Worm (Caenorhabditis elegans): Measurements from ENCODE around the gene pqn-63.
A peak's percentile ranks its signal among the peaks of the same experiment; 100 is the strongest.

pqn-63 gene

DNA sequence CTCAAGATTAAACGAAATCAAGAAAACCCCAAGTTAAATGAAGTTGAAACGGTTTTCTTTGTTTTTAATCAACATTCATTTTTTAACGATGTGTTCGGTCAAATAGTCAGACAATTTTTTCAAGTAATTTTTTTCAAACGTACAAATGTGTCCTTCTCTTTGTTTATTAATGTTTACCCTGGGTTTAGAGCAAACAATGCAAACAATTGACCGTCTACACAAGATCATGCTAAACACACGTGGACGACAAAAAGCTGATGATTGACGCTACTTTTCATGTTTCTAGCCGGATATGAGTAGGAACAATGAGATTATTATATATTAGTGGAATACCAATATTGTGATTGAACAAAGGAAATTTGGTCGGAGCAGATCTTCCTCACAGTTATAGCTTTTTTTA is 5.6 kb downstream of the pqn-63 start:
- TF ChIP-seq flt-1 (GFP tag; IDR thresholded peaks at IDR 0.05) (no peak), ztf-29 (GFP tag; IDR thresholded peaks at IDR 0.05) (no peak), tab-1 (GFP tag; IDR thresholded peaks at IDR 0.05) (no peak), klf-2 (GFP tag; conservative IDR thresholded peaks at IDR 0.05) (no peak), cog-1 (tag; optimal IDR thresholded peaks at IDR 0.05) (no peak), ref-1 (GFP tag; conservative IDR thresholded peaks at IDR 0.05) (no peak), med-1 (GFP tag; optimal IDR thresholded peaks at IDR 0.05; ENCODE audit: insufficient read depth) (no peak), ztf-23 (GFP tag; IDR thresholded peaks at IDR 0.05) (no peak), T22C8.4 (GFP tag; IDR thresholded peaks at IDR 0.05) (no peak)

ce11 chrV:9622338-9622737 is 6.5 kb downstream of the pqn-63 start:
- 0 out of 2 replicates have a peak, but pooled peaks have one; percentile 30 for TF ChIP-seq ztf-23 (GFP tag; IDR thresholded peaks at IDR 0.05)

DNA sequence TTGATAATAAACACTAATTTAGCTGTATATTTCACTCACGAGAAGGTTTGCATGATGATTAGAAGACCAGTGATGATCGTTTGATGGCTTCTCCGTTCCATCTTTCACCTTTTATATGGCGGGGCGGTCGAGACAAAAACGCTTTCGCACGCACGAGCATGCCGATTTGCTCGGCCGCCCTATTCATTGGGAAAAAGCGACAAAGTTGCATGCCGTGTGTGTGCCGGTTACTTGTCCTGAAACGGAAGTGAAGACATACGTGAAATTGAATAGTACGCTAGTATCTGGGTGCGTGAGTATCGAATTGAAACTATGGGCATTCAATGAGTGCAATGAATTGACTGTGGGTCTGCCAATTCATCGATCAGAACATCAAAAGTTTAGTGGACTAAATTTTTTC is 7.0 kb downstream of the pqn-63 start, which contains the start of gene idpc-5:
Gene idpc-5, minus strand, starts transcription at position 101 of the 400 bp plus-strand sequence.
- TF ChIP-seq med-1 (GFP tag; optimal IDR thresholded peaks at IDR 0.05; ENCODE audit: insufficient read depth) (no peak), T22C8.4 (GFP tag; IDR thresholded peaks at IDR 0.05) (no peak), cog-1 (tag; optimal IDR thresholded peaks at IDR 0.05) (no peak), ref-1 (GFP tag; conservative IDR thresholded peaks at IDR 0.05) (no peak), tab-1 (GFP tag; IDR thresholded peaks at IDR 0.05) (no peak), flt-1 (GFP tag; IDR thresholded peaks at IDR 0.05) (no peak), ztf-29 (GFP tag; IDR thresholded peaks at IDR 0.05) (no peak), ztf-23 (GFP tag; IDR thresholded peaks at IDR 0.05) (no peak), klf-2 (GFP tag; conservative IDR thresholded peaks at IDR 0.05) (no peak)

DNA sequence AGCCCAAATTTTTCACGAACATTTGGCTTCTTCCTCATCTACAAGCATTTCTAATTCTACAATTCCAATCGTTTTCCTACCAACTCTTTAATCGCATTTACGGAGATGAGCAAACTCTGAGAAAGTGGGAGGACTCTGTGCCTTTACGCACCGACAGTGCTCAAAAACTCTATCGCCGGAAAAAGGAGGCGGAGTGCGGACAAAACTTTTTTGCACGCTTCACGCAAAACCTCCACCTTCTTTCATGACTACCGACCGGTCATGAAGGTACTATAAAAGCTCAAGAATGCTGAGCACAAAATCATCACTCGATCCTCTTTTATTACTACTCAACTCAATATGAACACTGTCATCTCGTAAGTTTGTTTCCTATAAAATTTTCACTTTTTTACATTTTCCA is 9.3 kb downstream of the pqn-63 start, which contains the start of gene idpc-4:
Gene idpc-4, plus strand, starts transcription at position 301 of the 400 bp plus-strand sequence.
- TF ChIP-seq ztf-29 (GFP tag; IDR thresholded peaks at IDR 0.05) (no peak), T22C8.4 (GFP tag; IDR thresholded peaks at IDR 0.05) (no peak), flt-1 (GFP tag; IDR thresholded peaks at IDR 0.05) (no peak), ref-1 (GFP tag; conservative IDR thresholded peaks at IDR 0.05) (no peak), cog-1 (tag; optimal IDR thresholded peaks at IDR 0.05) (no peak), klf-2 (GFP tag; conservative IDR thresholded peaks at IDR 0.05) (no peak), med-1 (GFP tag; optimal IDR thresholded peaks at IDR 0.05; ENCODE audit: insufficient read depth) (no peak), ztf-23 (GFP tag; IDR thresholded peaks at IDR 0.05) (no peak), tab-1 (GFP tag; IDR thresholded peaks at IDR 0.05) (no peak)

DNA sequence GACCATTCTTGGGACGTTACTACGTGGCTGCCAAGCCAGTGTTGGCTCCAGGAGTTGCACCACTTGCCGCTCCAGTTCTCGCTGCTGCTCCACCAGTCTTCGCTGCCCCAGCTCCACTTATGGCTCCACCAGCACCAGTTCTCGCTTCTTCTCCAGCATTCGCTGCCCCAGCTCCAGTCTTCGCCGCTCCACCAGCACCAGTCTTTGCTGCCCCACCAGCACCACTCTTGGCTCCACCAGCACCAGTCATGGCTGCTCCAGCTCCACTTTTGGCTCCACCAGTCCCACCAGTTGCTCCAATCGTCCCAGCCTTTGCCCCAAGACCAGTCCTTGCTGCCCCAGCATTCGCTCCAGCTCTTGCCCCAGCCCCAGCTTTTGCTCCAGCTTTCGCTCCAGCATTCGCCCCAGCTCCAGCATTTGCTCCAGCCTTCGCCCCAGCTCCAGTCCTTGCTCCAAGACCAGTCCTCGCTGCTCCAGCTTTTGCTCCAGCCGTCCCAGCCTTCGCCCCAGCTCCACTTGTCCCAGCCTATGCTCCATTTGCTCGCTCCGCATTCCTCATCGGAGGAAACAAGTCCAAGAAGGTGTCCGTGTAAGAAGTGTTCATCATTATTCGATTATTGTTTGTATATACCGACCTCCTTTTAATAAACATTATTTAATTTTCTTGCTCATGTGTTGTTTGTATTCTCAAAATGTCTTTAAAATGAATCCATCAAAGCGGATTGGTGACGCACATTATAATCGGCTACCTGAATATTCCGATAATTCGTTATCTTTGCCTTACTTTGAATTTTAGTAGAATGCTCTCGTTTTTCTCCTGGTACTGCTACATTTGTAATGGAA is 10.0 kb downstream of the pqn-63 start, which contains the start of gene T06E4.7:
Gene T06E4.7, plus strand, starts transcription at position 793 of the 843 bp plus-strand sequence.
- no peak for TF ChIP-seq flt-1 (GFP tag; IDR thresholded peaks at IDR 0.05)
- TF ChIP-seq tab-1 (GFP tag; IDR thresholded peaks at IDR 0.05): no peak; the same call in 1 of the 2 replicates
- no peak for TF ChIP-seq cog-1 (tag; optimal IDR thresholded peaks at IDR 0.05)
- TF ChIP-seq med-1 (GFP tag; optimal IDR thresholded peaks at IDR 0.05; ENCODE audit: insufficient read depth): no peak
- TF ChIP-seq T22C8.4 (GFP tag; IDR thresholded peaks at IDR 0.05): no peak
- no peak for TF ChIP-seq klf-2 (GFP tag; conservative IDR thresholded peaks at IDR 0.05)

ce11 chrV:9628603-9629002 is 12.8 kb downstream of the pqn-63 start:
- no peak for TF ChIP-seq ref-1 (GFP tag; conservative IDR thresholded peaks at IDR 0.05)

- TF ChIP-seq ref-1 (GFP tag; conservative IDR thresholded peaks at IDR 0.05) (no peak), tab-1 (GFP tag; IDR thresholded peaks at IDR 0.05) (no peak), ztf-29 (GFP tag; IDR thresholded peaks at IDR 0.05) (no peak), cog-1 (tag; optimal IDR thresholded peaks at IDR 0.05) (no peak), klf-2 (GFP tag; conservative IDR thresholded peaks at IDR 0.05) (no peak), flt-1 (GFP tag; IDR thresholded peaks at IDR 0.05) (no peak), med-1 (GFP tag; optimal IDR thresholded peaks at IDR 0.05; ENCODE audit: insufficient read depth) (no peak), T22C8.4 (GFP tag; IDR thresholded peaks at IDR 0.05) (no peak), ztf-23 (GFP tag; IDR thresholded peaks at IDR 0.05) (no peak)
Observed at ce11 chrV:9629114-9629513, 13.3 kb downstream of the pqn-63 start, which contains the start of gene idpc-3. Gene idpc-3 (minus strand): TSS chrV:9629214.

- TF ChIP-seq T22C8.4 (GFP tag; IDR thresholded peaks at IDR 0.05): no peak
- TF ChIP-seq tab-1 (GFP tag; IDR thresholded peaks at IDR 0.05): no peak
- no peak for TF ChIP-seq med-1 (GFP tag; optimal IDR thresholded peaks at IDR 0.05; ENCODE audit: insufficient read depth)
- no peak for TF ChIP-seq ztf-29 (GFP tag; IDR thresholded peaks at IDR 0.05)
- no peak for TF ChIP-seq klf-2 (GFP tag; conservative IDR thresholded peaks at IDR 0.05)
- TF ChIP-seq ztf-23 (GFP tag; IDR thresholded peaks at IDR 0.05): no peak
- no peak for TF ChIP-seq ref-1 (GFP tag; conservative IDR thresholded peaks at IDR 0.05)
- TF ChIP-seq flt-1 (GFP tag; IDR thresholded peaks at IDR 0.05): no peak
- no peak for TF ChIP-seq cog-1 (tag; optimal IDR thresholded peaks at IDR 0.05)
Observed at ce11 chrV:9629643-9630042, 13.8 kb downstream of the pqn-63 start, which contains the start of gene col-146. Gene col-146 (plus strand): TSS chrV:9629943.

- TF ChIP-seq ztf-29 (GFP tag; IDR thresholded peaks at IDR 0.05) (no peak), flt-1 (GFP tag; IDR thresholded peaks at IDR 0.05) (no peak), T22C8.4 (GFP tag; IDR thresholded peaks at IDR 0.05) (no peak), med-1 (GFP tag; optimal IDR thresholded peaks at IDR 0.05; ENCODE audit: insufficient read depth) (no peak), ztf-23 (GFP tag; IDR thresholded peaks at IDR 0.05) (no peak), cog-1 (tag; optimal IDR thresholded peaks at IDR 0.05) (no peak), tab-1 (GFP tag; IDR thresholded peaks at IDR 0.05) (no peak)
Observed at ce11 chrV:9630542-9630941, 14.7 kb downstream of the pqn-63 start.

DNA sequence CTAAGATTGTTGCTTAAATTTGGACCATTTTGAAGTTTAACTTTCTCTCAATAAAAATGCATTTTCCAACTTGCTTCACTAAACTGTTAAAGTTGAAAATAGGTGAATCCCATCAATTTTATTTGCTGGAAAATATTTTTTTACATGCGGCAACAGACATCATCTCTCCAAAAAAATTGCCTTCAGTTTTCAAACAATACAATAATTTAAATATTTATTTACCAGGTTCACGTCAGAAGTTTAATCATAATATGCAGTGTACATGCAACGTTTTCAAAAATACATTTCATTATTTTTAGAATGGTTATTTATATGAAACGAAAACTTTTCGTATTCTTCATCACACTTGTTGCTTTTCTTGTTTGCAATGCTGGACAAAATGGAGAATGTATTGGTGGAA is 15.1 kb downstream of the pqn-63 start, which contains the start of gene T06E4.5:
Gene T06E4.5, plus strand, starts transcription at position 301 of the 400 bp plus-strand sequence.
- TF ChIP-seq flt-1 (GFP tag; IDR thresholded peaks at IDR 0.05) (no peak), cog-1 (tag; optimal IDR thresholded peaks at IDR 0.05) (no peak), ref-1 (GFP tag; conservative IDR thresholded peaks at IDR 0.05) (no peak), ztf-29 (GFP tag; IDR thresholded peaks at IDR 0.05) (no peak), med-1 (GFP tag; optimal IDR thresholded peaks at IDR 0.05; ENCODE audit: insufficient read depth) (no peak), klf-2 (GFP tag; conservative IDR thresholded peaks at IDR 0.05) (no peak), tab-1 (GFP tag; IDR thresholded peaks at IDR 0.05) (no peak), ztf-23 (GFP tag; IDR thresholded peaks at IDR 0.05) (no peak), T22C8.4 (GFP tag; IDR thresholded peaks at IDR 0.05) (no peak)

Data from whole organism, midembryonic.